Fruit fly (Drosophila melanogaster): ENCODE measurements around the gene CG2519.

Gene CG2519

dm6 chr3R:5503789-5504387 is 43.7 kb downstream of the CG2519 start (continued):
- TF ChIP-seq Elba2 (GFP tag; optimal IDR thresholded peaks at IDR 0.05): no peak
- no peak for TF ChIP-seq CG42726 (GFP tag; IDR thresholded peaks at IDR 0.05; ENCODE audit: partially characterized antibody)
- TF ChIP-seq chinmo (GFP tag; IDR thresholded peaks at IDR 0.05; ENCODE audit: partially characterized antibody): 0 out of 4 replicates have a peak, but pooled peaks have one; percentile 73
- TF ChIP-seq zfh1 (GFP tag; IDR thresholded peaks at IDR 0.05): no peak
- no peak for TF ChIP-seq H15 (GFP tag; IDR thresholded peaks at IDR 0.05)
- peak; percentile 99 for TF ChIP-seq Hey (tag; optimal IDR thresholded peaks at IDR 0.05)
- TF ChIP-seq onecut (GFP tag; IDR thresholded peaks at IDR 0.05): no peak
- TF ChIP-seq MTF-1 (GFP tag; optimal IDR thresholded peaks at IDR 0.05; ENCODE audit: borderline replicate concordance): no peak
- TF ChIP-seq Nf-YA (GFP tag; IDR thresholded peaks at IDR 0.05): no peak
- TF ChIP-seq Bdp1 (GFP tag; optimal IDR thresholded peaks at IDR 0.05): no peak
- TF ChIP-seq ATbp (GFP tag; optimal IDR thresholded peaks at IDR 0.05): no peak
- peak; percentile 62 for TF ChIP-seq sug (tag; optimal IDR thresholded peaks at IDR 0.05)
- no peak for TF ChIP-seq Sry-δ (GFP tag; optimal IDR thresholded peaks at IDR 0.05)
- no peak for TF ChIP-seq CG12659 (GFP tag; optimal IDR thresholded peaks at IDR 0.05)
- TF ChIP-seq CG9797 (GFP tag; optimal IDR thresholded peaks at IDR 0.05): no peak
- no peak for TF ChIP-seq CG11456 (GFP tag; IDR thresholded peaks at IDR 0.05)
- TF ChIP-seq Camta (GFP tag; optimal IDR thresholded peaks at IDR 0.05): no peak
- TF ChIP-seq CG13894 (tag; optimal IDR thresholded peaks at IDR 0.05): peak; percentile 64
- peak; percentile 84 for TF ChIP-seq Deaf1 (tag; optimal IDR thresholded peaks at IDR 0.05)
- no peak for TF ChIP-seq hkb (optimal IDR thresholded peaks at IDR 0.05)
- TF ChIP-seq hkb (GFP tag; IDR thresholded peaks at IDR 0.05): no peak

DNA sequence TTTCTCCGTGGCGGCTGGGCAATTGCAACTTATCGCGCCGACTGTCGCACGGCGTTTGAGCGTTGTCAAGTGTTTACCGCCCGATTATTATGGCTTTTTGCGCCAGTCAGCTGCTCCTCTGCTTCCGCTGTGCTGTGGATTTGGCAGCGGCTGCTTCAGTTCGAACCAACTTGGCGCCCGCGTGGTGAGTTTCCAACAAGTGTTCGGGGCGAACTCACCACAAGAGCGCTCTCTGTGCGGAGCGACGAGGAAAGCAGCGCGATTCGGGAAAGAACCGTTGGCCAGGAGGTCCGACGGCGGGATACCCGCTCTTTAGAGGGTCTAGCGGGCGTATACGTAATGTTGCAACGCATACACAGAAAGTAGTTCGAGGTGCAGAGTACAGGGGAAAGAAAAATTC is 44.9 kb downstream of the CG2519 start, which contains the start of gene NKCC:
Gene NKCC (minus strand): TSS at position 57 of the 400 bp plus-strand sequence.
- TF ChIP-seq Xbp1 (GFP tag; optimal IDR thresholded peaks at IDR 0.05) (no peak), CG10209 (GFP tag; optimal IDR thresholded peaks at IDR 0.05) (no peak), oc (tag; optimal IDR thresholded peaks at IDR 0.05) (no peak), CG15696 (tag; optimal IDR thresholded peaks at IDR 0.05) (no peak), Med (GFP tag) (peak; percentile 82), eve (GFP tag; optimal IDR thresholded peaks at IDR 0.05) (no peak), Hr51 (GFP tag; optimal IDR thresholded peaks at IDR 0.05) (no peak), Ravus (GFP tag; IDR thresholded peaks at IDR 0.05) (no peak), croc (GFP tag; conservative IDR thresholded peaks at IDR 0.05) (no peak), Poxn (GFP tag; IDR thresholded peaks at IDR 0.05) (no peak), dimm (GFP tag; IDR thresholded peaks at IDR 0.05) (no peak), da (GFP tag; optimal IDR thresholded peaks at IDR 0.05) (no peak), unpg (GFP tag; optimal IDR thresholded peaks at IDR 0.05) (no peak), CG5180 (GFP tag; optimal IDR thresholded peaks at IDR 0.05) (peak; percentile 86), tup (GFP tag; optimal IDR thresholded peaks at IDR 0.05) (no peak), Trl (optimal IDR thresholded peaks at IDR 0.05) (no peak), Trl (GFP tag; optimal IDR thresholded peaks at IDR 0.05) (no peak), chinmo (GFP tag; IDR thresholded peaks at IDR 0.05; ENCODE audit: partially characterized antibody) (0 out of 4 replicates have a peak, but pooled peaks have one; percentile 34), CG8290 (GFP tag; optimal IDR thresholded peaks at IDR 0.05) (no peak), CG8290 (tag; optimal IDR thresholded peaks at IDR 0.05) (peak in 1 of 2 experiments; percentile 3), CG10431 (GFP tag; optimal IDR thresholded peaks at IDR 0.05) (no peak), CG15514 (GFP tag; optimal IDR thresholded peaks at IDR 0.05) (peak; percentile 25), ap (GFP tag; IDR thresholded peaks at IDR 0.05) (no peak), so (GFP tag; IDR thresholded peaks at IDR 0.05) (no peak), CG14014 (GFP tag; IDR thresholded peaks at IDR 0.05) (0 out of 2 replicates have a peak, but pooled peaks have one; percentile 12), CG6175 (GFP tag; IDR thresholded peaks at IDR 0.05) (no peak), CG18619 (GFP tag; optimal IDR thresholded peaks at IDR 0.05) (no peak), Bteb2 (GFP tag; optimal IDR thresholded peaks at IDR 0.05) (no peak), CG13287 (GFP tag; IDR thresholded peaks at IDR 0.05; ENCODE audit: partially characterized antibody) (peak; percentile 29; the same call in 1 of the 2 replicates), Pdp1 (GFP tag; optimal IDR thresholded peaks at IDR 0.05) (peak in 1 of 2 experiments; percentile 3), MBD-R2 (GFP tag; IDR thresholded peaks at IDR 0.05) (0 out of 2 replicates have a peak, but pooled peaks have one; percentile 18)

Measured in whole organism, embryonic.